Fruit fly (Drosophila melanogaster) whole organism, pupa: Measurements from ENCODE around the gene Tmx3.

Experiments
- CG10348 ChIP-seq: fragments of 200-800 bp; sonication (Bioruptor generic); IDR thresholded peaks from 2 replicates; pipeline ENCODE4 v1.3.6; 2022; ENCODE audit warnings: missing biosample characterization, missing genetic modification characterization
- CG12605 ChIP-seq: fragments of 200-800 bp; sonication (Bioruptor generic); IDR thresholded peaks from 2 replicates; pipeline ENCODE4 v1.3.6; 2022; ENCODE audit warnings: missing biosample characterization, missing genetic modification characterization
- CG13204 ChIP-seq: fragments of 200-800 bp; sonication (Bioruptor generic); optimal IDR thresholded peaks from 2 replicates; lab custom pipeline; 2018; ENCODE audit warnings: missing biosample characterization, mild to moderate bottlenecking, missing genetic modification characterization, moderate library complexity
- CG14655 ChIP-seq: fragments of 200-800 bp; sonication (Bioruptor generic); optimal IDR thresholded peaks from 3 replicates; lab custom pipeline; 2017; ENCODE audit warnings: mild to moderate bottlenecking, missing biosample characterization, missing genetic modification reagents, missing genetic modification characterization
- CG15710 ChIP-seq: fragments of 200-800 bp; sonication (Bioruptor generic); optimal IDR thresholded peaks from 2 replicates; lab custom pipeline; 2018; ENCODE audit warnings: missing biosample characterization, mild to moderate bottlenecking, missing genetic modification characterization, moderate library complexity
- CG17806 ChIP-seq: fragments of 200-800 bp; sonication (Bioruptor generic); optimal IDR thresholded peaks from 2 replicates; lab custom pipeline; 2018; ENCODE audit warnings: missing biosample characterization, mild to moderate bottlenecking, missing genetic modification characterization, moderate library complexity
- CG32121 ChIP-seq: fragments of 200-800 bp; sonication (Bioruptor generic); IDR thresholded peaks from 2 replicates; pipeline ENCODE4 v1.3.6; 2022; ENCODE audit warnings: missing biosample characterization, missing genetic modification characterization
- CG34367 ChIP-seq: fragments of 200-800 bp; sonication (Bioruptor generic); optimal IDR thresholded peaks from 2 replicates; lab custom pipeline; 2018; ENCODE audit warnings: missing biosample characterization, mild to moderate bottlenecking, missing genetic modification characterization
- CG4496 ChIP-seq: fragments of 200-800 bp; sonication (Bioruptor generic); IDR thresholded peaks from 3 replicates; pipeline ENCODE4 v1.3.6; 2022; ENCODE audit warnings: missing biosample characterization, missing genetic modification characterization
- CG8159 ChIP-seq: fragments of 200-800 bp; sonication (Bioruptor generic); optimal IDR thresholded peaks from 3 replicates; lab custom pipeline; 2018; ENCODE audit warnings: missing biosample characterization, mild to moderate bottlenecking, missing genetic modification characterization, moderate library complexity
- CG8301 ChIP-seq: fragments of 200-800 bp; sonication (Bioruptor generic); optimal IDR thresholded peaks from 2 replicates; lab custom pipeline; 2018; ENCODE audit warnings: missing biosample characterization, mild to moderate bottlenecking, missing genetic modification characterization
- CG9948 ChIP-seq: fragments of 200-800 bp; sonication (Bioruptor generic); optimal IDR thresholded peaks from 2 replicates; lab custom pipeline; 2018; ENCODE audit warnings: missing biosample characterization, mild to moderate bottlenecking, missing genetic modification characterization, moderate library complexity
- D1 ChIP-seq: fragments of 200-800 bp; sonication (Bioruptor generic); optimal IDR thresholded peaks from 2 replicates; lab custom pipeline; 2018; ENCODE audit warnings: missing biosample characterization, mild to moderate bottlenecking, missing genetic modification characterization, moderate library complexity
- EcR ChIP-seq: fragments of 200-800 bp; sonication (Bioruptor generic); optimal IDR thresholded peaks from 3 replicates; lab custom pipeline; 2019; ENCODE audit warnings: missing biosample characterization, missing genetic modification characterization, mild to moderate bottlenecking, moderate library complexity, missing genetic modification reagents
- Ets98B ChIP-seq: fragments of 200-800 bp; sonication (Bioruptor generic); IDR thresholded peaks from 2 replicates; pipeline ENCODE4 v1.3.6; 2022; ENCODE audit warnings: missing biosample characterization, missing genetic modification characterization
- Pif1A ChIP-seq: fragments of 200-800 bp; sonication (Bioruptor generic); optimal IDR thresholded peaks from 3 replicates; lab custom pipeline; 2016; ENCODE audit warnings: missing biosample characterization, missing genetic modification characterization
- Pif1B ChIP-seq: fragments of 200-800 bp; sonication (Bioruptor generic); optimal IDR thresholded peaks from 3 replicates; lab custom pipeline; 2016; ENCODE audit warnings: missing biosample characterization, missing genetic modification characterization
- Snoo ChIP-seq: fragments of 200-800 bp; sonication (Bioruptor generic); optimal IDR thresholded peaks from 3 replicates; lab custom pipeline; 2017; ENCODE audit warnings: missing biosample characterization, mild to moderate bottlenecking, missing genetic modification characterization, inconsistent platforms
- fd96Ca ChIP-seq: fragments of 200-800 bp; sonication (Bioruptor generic); IDR thresholded peaks from 3 replicates; pipeline ENCODE4 v1.3.6; 2022; ENCODE audit warnings: missing biosample characterization, missing genetic modification characterization
- gl ChIP-seq: fragments of 200-800 bp; sonication (Bioruptor generic); optimal IDR thresholded peaks from 2 replicates; lab custom pipeline; 2018; ENCODE audit warnings: missing biosample characterization, mild to moderate bottlenecking, missing genetic modification characterization
- rn ChIP-seq: fragments of 200-800 bp; sonication (Bioruptor generic); IDR thresholded peaks from 2 replicates; pipeline ENCODE4 v1.3.6; 2022; ENCODE audit warnings: missing biosample characterization, missing genetic modification characterization

The Tmx3 gene

dm6 chr3L:16257118-16257627, 28.3 kb downstream of the Tmx3 start, which contains the start of gene CG13054:
CG13054 (minus strand) TSS chr3L:16257191.
- TF ChIP-seq CG12605 (GFP tag; lab: Robert Waterston, UW) (peak; percentile 65; the same call in 1 of the 2 replicates), CG4496 (GFP tag; lab: Robert Waterston, UW) (0 out of 3 replicates have a peak, but pooled peaks have one; percentile 48), CG15710 (tag; lab: Kevin White, UChicago) (no peak), CG32121 (no peak), CG17806 (tag; lab: Kevin White, UChicago) (no peak)

dm6 chr3L:16259552-16259951, 30.7 kb downstream of the Tmx3 start, which contains the start of gene CG13053:
CG13053 (minus strand) TSS chr3L:16259722.
- TF ChIP-seq Pif1A (GFP tag; lab: Kevin White, UChicago) (peak; percentile 27), CG15710 (tag; lab: Kevin White, UChicago) (peak; percentile 76), EcR (GFP tag; lab: Kevin White, UChicago) (peak; percentile 82), fd96Ca (no peak), CG34367 (tag; lab: Kevin White, UChicago) (peak; percentile 70), Pif1B (GFP tag; lab: Kevin White, UChicago) (peak; percentile 50), CG8159 (tag; lab: Kevin White, UChicago) (peak; percentile 82), gl (tag; lab: Kevin White, UChicago) (peak; percentile 41), CG10348 (GFP tag; lab: Robert Waterston, UW) (no peak), CG14655 (GFP tag; lab: Kevin White, UChicago) (peak; percentile 57), CG32121 (no peak), CG9948 (tag; lab: Kevin White, UChicago) (peak; percentile 79), CG17806 (tag; lab: Kevin White, UChicago) (peak; percentile 84), CG13204 (peak; percentile 31), D1 (peak; percentile 5)

dm6 chr3L:16261505-16261904, 32.6 kb downstream of the Tmx3 start, which contains the start of gene CG34247:
CG34247 (minus strand) TSS chr3L:16261605.
- TF ChIP-seq EcR (GFP tag; lab: Kevin White, UChicago) = peak; percentile 15
- no peak for TF ChIP-seq Pif1A (GFP tag; lab: Kevin White, UChicago)

- TF ChIP-seq fd96Ca (no peak), CG8301 (tag; lab: Kevin White, UChicago) (no peak), CG4496 (GFP tag; lab: Robert Waterston, UW) (no peak), Pif1A (GFP tag; lab: Kevin White, UChicago) (no peak), CG34367 (tag; lab: Kevin White, UChicago) (no peak), CG17806 (tag; lab: Kevin White, UChicago) (no peak), CG10348 (GFP tag; lab: Robert Waterston, UW) (no peak), CG9948 (tag; lab: Kevin White, UChicago) (no peak), Snoo (no peak), Ets98B (GFP tag; lab: Robert Waterston, UW) (no peak)
These were observed 33.5 kb downstream of the Tmx3 start, which contains the start of gene CG13071 for dm6 chr3L:16262440-16262839. CG13071 (plus strand) TSS chr3L:16262740.

dm6 chr3L:16263043-16263442, 34.1 kb downstream of the Tmx3 start, which contains the start of gene CG13070:
CG13070 (plus strand) TSS chr3L:16263343.
- TF ChIP-seq fd96Ca (no peak), CG15710 (tag; lab: Kevin White, UChicago) (no peak), gl (tag; lab: Kevin White, UChicago) (no peak), Pif1B (GFP tag; lab: Kevin White, UChicago) (no peak), Ets98B (GFP tag; lab: Robert Waterston, UW) (no peak), CG13204 (no peak), D1 (no peak), CG14655 (GFP tag; lab: Kevin White, UChicago) (no peak), CG12605 (GFP tag; lab: Robert Waterston, UW) (no peak), EcR (GFP tag; lab: Kevin White, UChicago) (no peak), CG8159 (tag; lab: Kevin White, UChicago) (no peak), CG8301 (tag; lab: Kevin White, UChicago) (no peak), rn (GFP tag; lab: Robert Waterston, UW) (no peak), CG32121 (no peak), CG10348 (GFP tag; lab: Robert Waterston, UW) (no peak), CG4496 (GFP tag; lab: Robert Waterston, UW) (no peak), Snoo (no peak)
- TF ChIP-seq, all 21 proteins: peak for 0

- TF ChIP-seq CG4496 (GFP tag; lab: Robert Waterston, UW) = no peak
- no peak for TF ChIP-seq CG14655 (GFP tag; lab: Kevin White, UChicago)
- no peak for TF ChIP-seq EcR (GFP tag; lab: Kevin White, UChicago)
- TF ChIP-seq CG17806 (tag; lab: Kevin White, UChicago) = no peak
- TF ChIP-seq fd96Ca = no peak
- no peak for TF ChIP-seq gl (tag; lab: Kevin White, UChicago)
- TF ChIP-seq CG8159 (tag; lab: Kevin White, UChicago) = no peak
- TF ChIP-seq CG10348 (GFP tag; lab: Robert Waterston, UW) = no peak
- no peak for TF ChIP-seq rn (GFP tag; lab: Robert Waterston, UW)
- no peak for TF ChIP-seq Pif1B (GFP tag; lab: Kevin White, UChicago)
- no peak for TF ChIP-seq D1
These were observed 36.1 kb downstream of the Tmx3 start, which contains the start of the genes CG13051 and CG13069 for dm6 chr3L:16265000-16265399. CG13051 (minus strand) TSS chr3L:16265100. CG13069 (plus strand) TSS chr3L:16265385.
